Fruit fly (Drosophila melanogaster): ENCODE data around the gene CG6565.

The CG6565 gene

dm6 chr2L:13368940-13369339 is 4.9 kb upstream of the CG6565 start, which contains the start of gene CG31855 (continued):
- TF ChIP-seq CG30431 (GFP tag; optimal IDR thresholded peaks at IDR 0.05) (peak; percentile 28), CG12071 (GFP tag; optimal IDR thresholded peaks at IDR 0.05) (peak; percentile 74), jumu (GFP tag; optimal IDR thresholded peaks at IDR 0.05) (peak; percentile 62), Camta (GFP tag; optimal IDR thresholded peaks at IDR 0.05) (peak; percentile 71), CG8944 (GFP tag; optimal IDR thresholded peaks at IDR 0.05) (peak; percentile 68), CG31365 (tag; optimal IDR thresholded peaks at IDR 0.05) (peak; percentile 17), CG18764 (GFP tag; optimal IDR thresholded peaks at IDR 0.05) (peak; percentile 80), Atf6 (GFP tag; IDR thresholded peaks at IDR 0.05) (peak; percentile 89), CHES-1-like (GFP tag; optimal IDR thresholded peaks at IDR 0.05) (peak; percentile 58), CG34224 (GFP tag; IDR thresholded peaks at IDR 0.05; ENCODE audit: partially characterized antibody) (no peak; the same call in 2 of the 3 replicates), CG31388 (GFP tag; optimal IDR thresholded peaks at IDR 0.05) (peak; percentile 67), yki (optimal IDR thresholded peaks at IDR 0.05) (no peak), gce (GFP tag; IDR thresholded peaks at IDR 0.05) (peak; percentile 35; the same call in 1 of the 3 replicates), CG4360 (GFP tag; IDR thresholded peaks at IDR 0.05) (no peak), Meics (GFP tag; optimal IDR thresholded peaks at IDR 0.05) (peak; percentile 83), Mad (GFP tag; optimal IDR thresholded peaks at IDR 0.05) (peak; percentile 76), CG8388 (GFP tag; optimal IDR thresholded peaks at IDR 0.05) (peak; percentile 72), sima (GFP tag; optimal IDR thresholded peaks at IDR 0.05) (no peak), corto (GFP tag; optimal IDR thresholded peaks at IDR 0.05) (peak; percentile 40), Lim3 (GFP tag; IDR thresholded peaks at IDR 0.05) (no peak), CG16815 (GFP tag; optimal IDR thresholded peaks at IDR 0.05) (peak; percentile 63), CG15073 (GFP tag; optimal IDR thresholded peaks at IDR 0.05) (peak; percentile 6), CG32772 (GFP tag; IDR thresholded peaks at IDR 0.05) (peak; percentile 78), Fer1 (GFP tag; optimal IDR thresholded peaks at IDR 0.05) (peak; percentile 85), slbo (GFP tag; IDR thresholded peaks at IDR 0.05) (peak; percentile 95), dmrt11E (tag; optimal IDR thresholded peaks at IDR 0.05) (peak; percentile 71), CG13775 (GFP tag; optimal IDR thresholded peaks at IDR 0.05) (peak; percentile 59), br (optimal IDR thresholded peaks at IDR 0.05) (no peak), ro (GFP tag; IDR thresholded peaks at IDR 0.05) (peak; percentile 39; the same call in 1 of the 2 replicates), peb (GFP tag; IDR thresholded peaks at IDR 0.05) (peak; percentile 47; the same call in 1 of the 2 replicates), wor (GFP tag; IDR thresholded peaks at IDR 0.05) (no peak; the same call in 1 of the 2 replicates), Gug (GFP tag; IDR thresholded peaks at IDR 0.05) (peak; percentile 77), CG2202 (tag; optimal IDR thresholded peaks at IDR 0.05) (peak; percentile 53), tx (GFP tag; optimal IDR thresholded peaks at IDR 0.05) (peak; percentile 68), Kr (GFP tag; optimal IDR thresholded peaks at IDR 0.05) (no peak), CG17802 (tag; optimal IDR thresholded peaks at IDR 0.05) (peak; percentile 42), pum (GFP tag; optimal IDR thresholded peaks at IDR 0.05) (peak; percentile 81), lab (GFP tag; optimal IDR thresholded peaks at IDR 0.05) (peak; percentile 91), NfI (GFP tag; optimal IDR thresholded peaks at IDR 0.05) (peak; percentile 91), crc (GFP tag; optimal IDR thresholded peaks at IDR 0.05) (peak; percentile 16), dm (GFP tag; optimal IDR thresholded peaks at IDR 0.05) (peak; percentile 59), sob (GFP tag; IDR thresholded peaks at IDR 0.05) (peak; percentile 95), insv (GFP tag; optimal IDR thresholded peaks at IDR 0.05) (peak in 1 of 2 experiments; percentile 55), CG2678 (tag; optimal IDR thresholded peaks at IDR 0.05) (peak; percentile 81), fru (optimal IDR thresholded peaks at IDR 0.05) (no peak), CG7745 (tag; optimal IDR thresholded peaks at IDR 0.05) (no peak), Dref (GFP tag; IDR thresholded peaks at IDR 0.05) (0 out of 2 replicates have a peak, but pooled peaks have one; percentile 25), Hr3 (GFP tag; optimal IDR thresholded peaks at IDR 0.05) (peak; percentile 82), Sry-β (GFP tag; optimal IDR thresholded peaks at IDR 0.05) (peak; percentile 52), CG14667 (GFP tag; IDR thresholded peaks at IDR 0.05) (peak; percentile 64), MTF-1 (GFP tag; optimal IDR thresholded peaks at IDR 0.05; ENCODE audit: borderline replicate concordance) (peak; percentile 69), fd96Cb (tag; optimal IDR thresholded peaks at IDR 0.05) (peak; percentile 61)
